Fruit fly (Drosophila melanogaster): ENCODE measurements around the gene dally.

DNA sequence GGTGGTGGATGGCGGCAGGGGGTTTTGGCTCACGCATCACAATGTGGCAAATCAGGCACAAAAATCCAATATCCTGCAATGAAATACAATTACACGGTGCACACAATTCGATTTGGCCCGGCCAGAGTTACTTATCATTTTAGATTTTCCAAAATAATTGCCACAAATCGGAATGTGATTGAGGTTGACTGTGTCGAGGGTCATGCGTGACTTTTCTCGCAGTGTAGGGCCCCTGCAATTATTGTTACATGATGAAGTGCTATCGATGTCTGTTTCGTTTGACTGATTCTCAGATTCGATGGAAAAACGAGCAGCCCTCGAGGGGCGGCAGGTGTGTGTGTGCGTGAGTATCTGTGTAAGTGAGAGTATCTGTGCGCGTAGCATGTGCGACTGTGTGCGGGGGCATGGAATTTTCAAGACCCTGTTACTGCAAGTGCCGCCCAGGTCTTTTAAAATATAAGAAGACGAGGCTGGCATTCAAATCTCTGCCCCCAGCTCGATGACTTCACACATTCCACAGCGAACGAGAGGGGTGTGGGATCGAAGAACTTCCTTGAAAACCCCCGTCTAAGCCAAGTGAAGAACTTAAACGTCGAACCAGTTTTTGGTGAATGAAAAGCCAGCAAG is 2.8 kb upstream of the dally start:
- TF ChIP-seq h (optimal IDR thresholded peaks at IDR 0.05) (no peak), ttk (optimal IDR thresholded peaks at IDR 0.05) (no peak)

Measured in Kc167 (cell line).